Worm (Caenorhabditis elegans): Measurements from ENCODE around the gene lpd-7.

lpd-7 gene

ce11 chrIII:7544211-7544610 lies 28.9 kb upstream of the lpd-7 start:
- no peak for TF ChIP-seq R02D3.7 (tag; optimal IDR thresholded peaks at IDR 0.05)
- no peak for TF ChIP-seq ama-1 (optimal IDR thresholded peaks at IDR 0.05)
- TF ChIP-seq ceh-82 (tag; optimal IDR thresholded peaks at IDR 0.05), result no peak
- TF ChIP-seq nhr-23 (tag; optimal IDR thresholded peaks at IDR 0.05), result no peak
- no peak for TF ChIP-seq nhr-77 (tag; optimal IDR thresholded peaks at IDR 0.05)
- TF ChIP-seq mdl-1 (tag; optimal IDR thresholded peaks at IDR 0.05), result no peak
- no peak for TF ChIP-seq lin-11 (tag; optimal IDR thresholded peaks at IDR 0.05)
- TF ChIP-seq aly-2 (tag; optimal IDR thresholded peaks at IDR 0.05), result no peak
- TF ChIP-seq gmeb-1 (tag; optimal IDR thresholded peaks at IDR 0.05), result no peak
- no peak for TF ChIP-seq nhr-21 (tag; optimal IDR thresholded peaks at IDR 0.05)
- TF ChIP-seq unc-62 (GFP tag; optimal IDR thresholded peaks at IDR 0.05), result no peak
- TF ChIP-seq mbf-1 (tag; optimal IDR thresholded peaks at IDR 0.05), result no peak
- TF ChIP-seq ztf-1 (GFP tag; conservative IDR thresholded peaks at IDR 0.05), result no peak
- TF ChIP-seq skn-1 (tag; optimal IDR thresholded peaks at IDR 0.05), result no peak
- TF ChIP-seq crh-2 (tag; optimal IDR thresholded peaks at IDR 0.05), result peak; percentile 19
- no peak for TF ChIP-seq Y55F3AM.14 (GFP tag; optimal IDR thresholded peaks at IDR 0.05)
- no peak for TF ChIP-seq egl-27 (tag; optimal IDR thresholded peaks at IDR 0.05)
- no peak for TF ChIP-seq sem-4 (tag; optimal IDR thresholded peaks at IDR 0.05)
- no peak for TF ChIP-seq sma-3 (GFP tag; optimal IDR thresholded peaks at IDR 0.05)
- peak; percentile 4 for TF ChIP-seq blmp-1 (tag; optimal IDR thresholded peaks at IDR 0.05; ENCODE audit: insufficient read depth)
- no peak for TF ChIP-seq nhr-25 (tag; optimal IDR thresholded peaks at IDR 0.05)
- no peak for TF ChIP-seq elt-3 (tag; optimal IDR thresholded peaks at IDR 0.05)
- TF ChIP-seq dmd-4 (tag; optimal IDR thresholded peaks at IDR 0.05), result no peak
- TF ChIP-seq nhr-237 (tag; optimal IDR thresholded peaks at IDR 0.05), result no peak
- TF ChIP-seq sma-9 (GFP tag; optimal IDR thresholded peaks at IDR 0.05), result no peak
- no peak for TF ChIP-seq sma-9 (tag; optimal IDR thresholded peaks at IDR 0.05)
- TF ChIP-seq nhr-129 (tag; optimal IDR thresholded peaks at IDR 0.05), result peak; percentile 22
- no peak for TF ChIP-seq lin-13 (GFP tag; optimal IDR thresholded peaks at IDR 0.05)
- no peak for TF ChIP-seq lin-39 (tag; optimal IDR thresholded peaks at IDR 0.05)
- no peak for TF ChIP-seq nhr-6 (tag; optimal IDR thresholded peaks at IDR 0.05)
- TF ChIP-seq snpc-4 (tag; optimal IDR thresholded peaks at IDR 0.05), result no peak
- no peak for TF ChIP-seq ztf-11 (tag; optimal IDR thresholded peaks at IDR 0.05)
- peak; percentile 62 for TF ChIP-seq unc-55 (GFP tag; optimal IDR thresholded peaks at IDR 0.05)
- TF ChIP-seq fos-1 (tag; optimal IDR thresholded peaks at IDR 0.05), result no peak
- peak in 1 of 2 experiments; percentile 52 for TF ChIP-seq lsy-2 (tag; optimal IDR thresholded peaks at IDR 0.05)
- peak; percentile 87 for TF ChIP-seq mab-5 (tag; optimal IDR thresholded peaks at IDR 0.05)
- TF ChIP-seq peb-1 (tag; optimal IDR thresholded peaks at IDR 0.05), result no peak
- peak; percentile 51 for TF ChIP-seq C34F6.9 (tag; optimal IDR thresholded peaks at IDR 0.05)
- TF ChIP-seq F13H6.1 (tag; optimal IDR thresholded peaks at IDR 0.05), result no peak
- no peak for TF ChIP-seq ztf-4 (tag; optimal IDR thresholded peaks at IDR 0.05)
- TF ChIP-seq ZK546.5 (tag; optimal IDR thresholded peaks at IDR 0.05), result no peak
- TF ChIP-seq unc-39 (tag; optimal IDR thresholded peaks at IDR 0.05), result no peak

- TF ChIP-seq zag-1 (tag; optimal IDR thresholded peaks at IDR 0.05) (no peak), ceh-82 (tag; optimal IDR thresholded peaks at IDR 0.05) (no peak), nhr-129 (tag; optimal IDR thresholded peaks at IDR 0.05) (no peak), lin-11 (tag; optimal IDR thresholded peaks at IDR 0.05) (no peak), lin-13 (GFP tag; optimal IDR thresholded peaks at IDR 0.05) (no peak), crh-2 (tag; optimal IDR thresholded peaks at IDR 0.05) (no peak), ztf-11 (tag; optimal IDR thresholded peaks at IDR 0.05) (no peak), C34F6.9 (tag; optimal IDR thresholded peaks at IDR 0.05) (no peak), nhr-6 (tag; optimal IDR thresholded peaks at IDR 0.05) (no peak), lsy-2 (tag; optimal IDR thresholded peaks at IDR 0.05) (no peak), elt-1 (tag; optimal IDR thresholded peaks at IDR 0.05) (no peak), sem-4 (tag; optimal IDR thresholded peaks at IDR 0.05) (no peak), snpc-4 (tag; optimal IDR thresholded peaks at IDR 0.05) (no peak), mbf-1 (tag; optimal IDR thresholded peaks at IDR 0.05) (no peak), nhr-11 (tag; optimal IDR thresholded peaks at IDR 0.05) (no peak)
Measured at ce11 chrIII:7545189-7545588, 28.0 kb upstream of the lpd-7 start.

Data from whole organism, L2 larva.